Fruit fly (Drosophila melanogaster): Measurements from ENCODE around the gene SP555.

dm6 chr2L:5004677-5005463 is 32.6 kb upstream of the SP555 start:
- peak; percentile 69 for TF ChIP-seq CG13204 (GFP tag; optimal IDR thresholded peaks at IDR 0.05)
- peak; percentile 83 for TF ChIP-seq CG14655 (GFP tag; optimal IDR thresholded peaks at IDR 0.05)
- TF ChIP-seq Snoo (tag; optimal IDR thresholded peaks at IDR 0.05), result peak; percentile 70
- TF ChIP-seq CG17806 (tag; optimal IDR thresholded peaks at IDR 0.05), result peak; percentile 89
- peak; percentile 90 for TF ChIP-seq CG15710 (tag; optimal IDR thresholded peaks at IDR 0.05)
- TF ChIP-seq gl (tag; optimal IDR thresholded peaks at IDR 0.05), result peak; percentile 73
- peak; percentile 90 for TF ChIP-seq fd96Ca (GFP tag; IDR thresholded peaks at IDR 0.05)
- peak; percentile 90 for TF ChIP-seq Pif1A (GFP tag; optimal IDR thresholded peaks at IDR 0.05)
